Worm (Caenorhabditis elegans): ENCODE measurements around the gene F59A1.6.

The F59A1.6 gene

ce11 chrV:17721709-17722108, 36.8 kb downstream of the F59A1.6 start:
- TF ChIP-seq peb-1 (tag; optimal IDR thresholded peaks at IDR 0.05) = no peak
- peak; percentile 75 for TF ChIP-seq fos-1 (tag; optimal IDR thresholded peaks at IDR 0.05)
- peak; percentile 62 for TF ChIP-seq sma-9 (GFP tag; optimal IDR thresholded peaks at IDR 0.05)
- TF ChIP-seq sma-9 (tag; optimal IDR thresholded peaks at IDR 0.05) = no peak
- no peak for TF ChIP-seq unc-55 (GFP tag; optimal IDR thresholded peaks at IDR 0.05)
- no peak for TF ChIP-seq skn-1 (tag; optimal IDR thresholded peaks at IDR 0.05)
- no peak for TF ChIP-seq aly-2 (tag; optimal IDR thresholded peaks at IDR 0.05)
- peak; percentile 20 for TF ChIP-seq gmeb-1 (tag; optimal IDR thresholded peaks at IDR 0.05)
- peak; percentile 28 for TF ChIP-seq nhr-129 (tag; optimal IDR thresholded peaks at IDR 0.05)

ce11 chrV:17722553-17722952, 37.6 kb downstream of the F59A1.6 start:
- no peak for TF ChIP-seq nhr-129 (tag; optimal IDR thresholded peaks at IDR 0.05)
- TF ChIP-seq mbf-1 (tag; optimal IDR thresholded peaks at IDR 0.05) = no peak
- TF ChIP-seq ztf-11 (tag; optimal IDR thresholded peaks at IDR 0.05) = no peak
- no peak for TF ChIP-seq blmp-1 (tag; optimal IDR thresholded peaks at IDR 0.05; ENCODE audit: insufficient read depth)
- TF ChIP-seq ceh-16 (tag; optimal IDR thresholded peaks at IDR 0.05) = no peak
- TF ChIP-seq mab-5 (tag; optimal IDR thresholded peaks at IDR 0.05) = no peak
- TF ChIP-seq ZK546.5 (tag; optimal IDR thresholded peaks at IDR 0.05) = no peak
- no peak for TF ChIP-seq crh-2 (tag; optimal IDR thresholded peaks at IDR 0.05)

ce11 chrV:17723142-17723781, 38.3 kb downstream of the F59A1.6 start:
- no peak for TF ChIP-seq nhr-11 (tag; optimal IDR thresholded peaks at IDR 0.05)
- TF ChIP-seq nhr-25 (tag; optimal IDR thresholded peaks at IDR 0.05) = no peak
- TF ChIP-seq ceh-16 (tag; optimal IDR thresholded peaks at IDR 0.05) = no peak
- TF ChIP-seq lin-39 (tag; optimal IDR thresholded peaks at IDR 0.05) = no peak
- TF ChIP-seq skn-1 (tag; optimal IDR thresholded peaks at IDR 0.05) = no peak
- no peak for TF ChIP-seq peb-1 (tag; optimal IDR thresholded peaks at IDR 0.05)
- no peak for TF ChIP-seq nhr-77 (tag; optimal IDR thresholded peaks at IDR 0.05)
- no peak for TF ChIP-seq nhr-23 (tag; optimal IDR thresholded peaks at IDR 0.05)
- TF ChIP-seq unc-62 (GFP tag; optimal IDR thresholded peaks at IDR 0.05) = no peak
- no peak for TF ChIP-seq F13H6.1 (tag; optimal IDR thresholded peaks at IDR 0.05)
- TF ChIP-seq mdl-1 (tag; optimal IDR thresholded peaks at IDR 0.05) = no peak
- TF ChIP-seq unc-39 (tag; optimal IDR thresholded peaks at IDR 0.05) = no peak
- no peak for TF ChIP-seq zag-1 (tag; optimal IDR thresholded peaks at IDR 0.05)
- no peak for TF ChIP-seq lin-13 (GFP tag; optimal IDR thresholded peaks at IDR 0.05)
- TF ChIP-seq aly-2 (tag; optimal IDR thresholded peaks at IDR 0.05) = no peak
- TF ChIP-seq unc-55 (GFP tag; optimal IDR thresholded peaks at IDR 0.05) = no peak

ce11 chrV:17724704-17725103, 39.8 kb downstream of the F59A1.6 start, which contains the start of gene fat-5:
Gene fat-5 (plus strand): TSS chrV:17725004.
- TF ChIP-seq alr-1 (tag; optimal IDR thresholded peaks at IDR 0.05) (no peak), zag-1 (tag; optimal IDR thresholded peaks at IDR 0.05) (no peak), sma-9 (GFP tag; optimal IDR thresholded peaks at IDR 0.05) (no peak), sma-9 (tag; optimal IDR thresholded peaks at IDR 0.05) (no peak), nhr-23 (tag; optimal IDR thresholded peaks at IDR 0.05) (no peak), egl-27 (tag; optimal IDR thresholded peaks at IDR 0.05) (no peak), elt-3 (tag; optimal IDR thresholded peaks at IDR 0.05) (no peak), F13H6.1 (tag; optimal IDR thresholded peaks at IDR 0.05) (no peak), gmeb-1 (tag; optimal IDR thresholded peaks at IDR 0.05) (no peak), R02D3.7 (tag; optimal IDR thresholded peaks at IDR 0.05) (no peak), lsy-2 (tag; optimal IDR thresholded peaks at IDR 0.05) (no peak), C34F6.9 (tag; optimal IDR thresholded peaks at IDR 0.05) (no peak), Y55F3AM.14 (GFP tag; optimal IDR thresholded peaks at IDR 0.05) (no peak), ceh-16 (tag; optimal IDR thresholded peaks at IDR 0.05) (no peak), sma-3 (GFP tag; optimal IDR thresholded peaks at IDR 0.05) (no peak)

- TF ChIP-seq gmeb-1 (tag; optimal IDR thresholded peaks at IDR 0.05) = no peak
- no peak for TF ChIP-seq ama-1 (optimal IDR thresholded peaks at IDR 0.05)
- TF ChIP-seq elt-1 (tag; optimal IDR thresholded peaks at IDR 0.05) = no peak
- no peak for TF ChIP-seq peb-1 (tag; optimal IDR thresholded peaks at IDR 0.05)
- TF ChIP-seq mdl-1 (tag; optimal IDR thresholded peaks at IDR 0.05) = no peak
- no peak for TF ChIP-seq nhr-12 (tag; optimal IDR thresholded peaks at IDR 0.05)
- no peak for TF ChIP-seq Y55F3AM.14 (GFP tag; optimal IDR thresholded peaks at IDR 0.05)
- no peak for TF ChIP-seq snpc-4 (tag; optimal IDR thresholded peaks at IDR 0.05)
- no peak for TF ChIP-seq unc-55 (GFP tag; optimal IDR thresholded peaks at IDR 0.05)
- no peak for TF ChIP-seq zag-1 (tag; optimal IDR thresholded peaks at IDR 0.05)
Observed at ce11 chrV:17728336-17728735, 43.4 kb downstream of the F59A1.6 start.
